ENCODE assay signal across 5 fruit fly cellular contexts in the genomic region with DNA sequence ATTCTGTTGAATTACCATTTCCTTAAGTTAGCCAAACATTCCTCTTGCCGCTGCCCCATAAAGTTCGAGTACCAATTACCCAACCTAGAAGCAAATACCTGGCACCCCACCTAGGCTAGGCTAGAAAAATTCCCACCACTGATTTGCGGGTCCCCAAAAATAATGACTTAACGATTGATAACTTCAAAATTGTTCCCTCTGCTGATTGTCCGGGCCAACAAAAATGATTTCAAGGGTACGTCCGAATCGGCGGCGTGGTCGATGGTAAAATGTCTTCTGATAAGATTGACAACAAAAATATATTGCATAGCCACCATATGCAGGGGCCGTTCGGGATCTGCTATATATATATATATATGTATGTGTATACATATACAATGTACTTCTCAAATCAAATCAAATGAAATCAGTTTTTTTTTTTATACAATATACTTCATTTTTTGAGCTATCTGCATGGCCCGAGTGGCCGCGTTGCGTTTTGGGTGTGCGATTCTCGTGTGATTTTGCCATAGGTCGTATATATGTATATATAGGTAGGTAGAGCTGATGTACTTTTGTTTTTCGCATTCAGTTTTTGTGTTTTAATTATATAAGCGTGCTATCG.
A peak's percentile ranks its signal among the peaks of the same experiment; 100 is the strongest.
TF ChIP-seq lines count a peak whose summit lies in the region.

No protein-coding gene starts in this region.

- no peak for TF ChIP-seq CTCF in whole organism, embryonic (GFP tag; optimal IDR thresholded peaks at IDR 0.05; lab: Kevin White, UChicago)

TF ChIP-seq in whole organism, 6 proteins besides CTCF, POLR2A, EP300 and RAD21:
- TF ChIP-seq usp (GFP tag; optimal IDR thresholded peaks at IDR 0.05; lab: Kevin White, UChicago), result no peak
- no peak for TF ChIP-seq Dll (optimal IDR thresholded peaks at IDR 0.05; lab: Kevin White, UChicago)
- no peak for TF ChIP-seq EcR (GFP tag; optimal IDR thresholded peaks at IDR 0.05; lab: Kevin White, UChicago)
- TF ChIP-seq pan (optimal IDR thresholded peaks at IDR 0.05; lab: Kevin White, UChicago), result peak; percentile 32

TF ChIP-seq in whole organism, adult, 20 proteins besides CTCF, POLR2A, EP300 and RAD21:
- TF ChIP-seq kay (GFP tag; lab: Kevin White, UChicago; ENCODE audit: borderline replicate concordance) (peak; percentile 64), toe (GFP tag; optimal IDR thresholded peaks at IDR 0.05; lab: Kevin White, UChicago) (no peak), cic (GFP tag; optimal IDR thresholded peaks at IDR 0.05; lab: Kevin White, UChicago) (peak; percentile 8)

TF ChIP-seq in whole organism, embryonic, 481 proteins besides CTCF, POLR2A, EP300 and RAD21:
- peak; percentile 23 for TF ChIP-seq mirr (GFP tag; optimal IDR thresholded peaks at IDR 0.05; lab: Kevin White, UChicago)
- TF ChIP-seq CG12769 (tag; optimal IDR thresholded peaks at IDR 0.05; lab: Kevin White, UChicago), result peak; percentile 2
- 0 out of 4 replicates have a peak, but pooled peaks have one; percentile 59 for TF ChIP-seq chinmo (GFP tag; IDR thresholded peaks at IDR 0.05; lab: Robert Waterston, UW; ENCODE audit: partially characterized antibody)
- peak; percentile 41 for TF ChIP-seq sd (tag; optimal IDR thresholded peaks at IDR 0.05; lab: Kevin White, UChicago)
- TF ChIP-seq CG17385 (GFP tag; optimal IDR thresholded peaks at IDR 0.05; lab: Kevin White, UChicago), result no peak
- peak; percentile 72 for TF ChIP-seq sug (tag; optimal IDR thresholded peaks at IDR 0.05; lab: Kevin White, UChicago)
- no peak for TF ChIP-seq Deaf1 (tag; optimal IDR thresholded peaks at IDR 0.05; lab: Kevin White, UChicago)
- no peak for TF ChIP-seq D19A (tag; optimal IDR thresholded peaks at IDR 0.05; lab: Kevin White, UChicago)
- peak; percentile 56 for TF ChIP-seq corto (GFP tag; optimal IDR thresholded peaks at IDR 0.05; lab: Kevin White, UChicago)
- TF ChIP-seq GATAe (GFP tag; conservative IDR thresholded peaks at IDR 0.05; lab: Robert Waterston, UW), result 0 out of 2 replicates have a peak, but pooled peaks have one; percentile 18
- TF ChIP-seq exex (tag; optimal IDR thresholded peaks at IDR 0.05; lab: Kevin White, UChicago), result peak; percentile 80
- TF ChIP-seq grn (GFP tag; optimal IDR thresholded peaks at IDR 0.05; lab: Kevin White, UChicago), result peak; percentile 29
- TF ChIP-seq rib (GFP tag; IDR thresholded peaks at IDR 0.05; lab: Robert Waterston, UW), result no peak

TF ChIP-seq in whole organism, prepupa, 60 proteins besides CTCF, POLR2A, EP300 and RAD21:
- TF ChIP-seq CG3919 (GFP tag; optimal IDR thresholded peaks at IDR 0.05; lab: Kevin White, UChicago) (no peak), CG10631 (GFP tag; optimal IDR thresholded peaks at IDR 0.05; lab: Kevin White, UChicago) (no peak), CG16779 (tag; optimal IDR thresholded peaks at IDR 0.05; lab: Kevin White, UChicago) (no peak), Lpt (GFP tag; optimal IDR thresholded peaks at IDR 0.05; lab: Kevin White, UChicago) (no peak), vri (GFP tag; optimal IDR thresholded peaks at IDR 0.05; lab: Kevin White, UChicago) (peak; percentile 94), salr (GFP tag; optimal IDR thresholded peaks at IDR 0.05; lab: Kevin White, UChicago) (no peak), Sox15 (GFP tag; optimal IDR thresholded peaks at IDR 0.05; lab: Kevin White, UChicago) (no peak)
TF ChIP-seq in whole organism, prepupa: peak in this region for 1.

TF ChIP-seq in whole organism, wandering third instar larva, 38 proteins besides CTCF, POLR2A, EP300 and RAD21:
- TF ChIP-seq ey (GFP tag; optimal IDR thresholded peaks at IDR 0.05; lab: Kevin White, UChicago) (no peak), Sp1 (GFP tag; optimal IDR thresholded peaks at IDR 0.05; lab: Kevin White, UChicago) (no peak), tai (GFP tag; optimal IDR thresholded peaks at IDR 0.05; lab: Kevin White, UChicago) (no peak), Rel (GFP tag; optimal IDR thresholded peaks at IDR 0.05; lab: Kevin White, UChicago) (peak; percentile 52), Rel (tag; optimal IDR thresholded peaks at IDR 0.05; lab: Kevin White, UChicago) (peak; percentile 95), CrebA (GFP tag; optimal IDR thresholded peaks at IDR 0.05; lab: Kevin White, UChicago; ENCODE audit: borderline replicate concordance) (peak; percentile 85), brk (GFP tag; optimal IDR thresholded peaks at IDR 0.05; lab: Kevin White, UChicago) (peak; percentile 59), br (GFP tag; optimal IDR thresholded peaks at IDR 0.05; lab: Kevin White, UChicago) (peak; percentile 38), OdsH (GFP tag; optimal IDR thresholded peaks at IDR 0.05; lab: Kevin White, UChicago) (no peak), jim (GFP tag; optimal IDR thresholded peaks at IDR 0.05; lab: Kevin White, UChicago) (no peak)
TF ChIP-seq in whole organism, wandering third instar larva: peak in this region for 4.
